Worm (Caenorhabditis elegans) whole organism, L4 larva: ENCODE results near the gene Y102A11A.9.

Source experiments
- F10B5.3 ChIP-seq: sonication (generic microtip); optimal IDR thresholded peaks from 2 replicates; lab custom pipeline; 2016; ENCODE audit warnings: mild to moderate bottlenecking, missing genetic modification characterization, missing compliant biosample characterization
- F26F4.8 ChIP-seq: fragments of 200-800 bp; sonication (Bioruptor generic); conservative IDR thresholded peaks from 2 replicates; pipeline ENCODE4 v1.3.6; 2022; ENCODE audit warnings: missing genetic modification characterization, missing compliant biosample characterization
- F37D6.2 ChIP-seq: sonication (generic microtip); optimal IDR thresholded peaks from 2 replicates; lab custom pipeline; 2016; ENCODE audit warnings: mild to moderate bottlenecking, missing genetic modification characterization, missing compliant biosample characterization
- F49E8.2 ChIP-seq: sonication (generic microtip); optimal IDR thresholded peaks from 2 replicates; lab custom pipeline; 2016; ENCODE audit warnings: missing compliant biosample characterization, mild to moderate bottlenecking, missing genetic modification characterization, borderline replicate concordance
- T20F7.1 ChIP-seq: fragments of 200-800 bp; sonication (Bioruptor generic); optimal IDR thresholded peaks from 2 replicates; lab custom pipeline; 2018; ENCODE audit warnings: mild to moderate bottlenecking, missing genetic modification characterization, missing compliant biosample characterization
- Y105C5A.15 ChIP-seq: fragments of 200-800 bp; sonication (Bioruptor generic); IDR thresholded peaks from 2 replicates; pipeline ENCODE4 v1.3.6; 2022; ENCODE audit warnings: missing genetic modification characterization, missing compliant biosample characterization
- Y5F2A.4 ChIP-seq: fragments of 200-800 bp; sonication (Bioruptor generic); optimal IDR thresholded peaks from 2 replicates; lab custom pipeline; 2018; ENCODE audit warnings: mild to moderate bottlenecking, missing genetic modification characterization, missing compliant biosample characterization
- aha-1 ChIP-seq: fragments of 150-350 bp; peaks from one replicate; lab custom pipeline; 2014; ENCODE audit warnings: missing biosample characterization, missing genetic modification characterization
- attf-4 ChIP-seq: sonication (generic microtip); optimal IDR thresholded peaks from 3 replicates; lab custom pipeline; 2017; ENCODE audit warnings: missing biosample characterization, missing genetic modification characterization
- ceh-82 ChIP-seq: sonication (generic microtip); optimal IDR thresholded peaks from 2 replicates; lab custom pipeline; 2017; ENCODE audit warnings: missing biosample characterization, missing genetic modification characterization
- daf-16 ChIP-seq, 3 experiments: sonication (generic microtip); optimal IDR thresholded peaks; 2 replicates each; lab custom pipeline; 2016 to 2017; ENCODE audit warnings: missing genetic modification characterization in 3 of 3, missing genetic modification reagents in 3 of 3, mild to moderate bottlenecking in 2 of 3, missing compliant biosample characterization in 2 of 3, missing biosample characterization in 1 of 3, moderate library complexity in 1 of 3
- dpl-1 ChIP-seq: fragments of 150-350 bp; optimal IDR thresholded peaks from 2 replicates; lab custom pipeline; 2014; ENCODE audit warnings: missing biosample characterization, missing genetic modification reagents, missing genetic modification characterization
- duxl-1 ChIP-seq: sonication (generic microtip); optimal IDR thresholded peaks from 2 replicates; lab custom pipeline; 2016; ENCODE audit warnings: mild to moderate bottlenecking, missing genetic modification characterization, moderate library complexity, missing compliant biosample characterization; ENCODE audit not compliant: poor library complexity
- fkh-10 ChIP-seq: fragments of 150-350 bp; optimal IDR thresholded peaks from 2 replicates; lab custom pipeline; 2014; ENCODE audit warnings: missing biosample characterization, missing genetic modification reagents, missing genetic modification characterization
- hlh-30 ChIP-seq: sonication (generic microtip); optimal IDR thresholded peaks from 2 replicates; lab custom pipeline; 2017; ENCODE audit warnings: antibody characterized with exemption, mild to moderate bottlenecking, missing genetic modification characterization, missing compliant biosample characterization; ENCODE audit not compliant: insufficient read depth
- hmg-1.1 ChIP-seq: fragments of 200-800 bp; sonication (Bioruptor generic); IDR thresholded peaks from 2 replicates; pipeline ENCODE4 v1.3.6; 2022; ENCODE audit warnings: missing genetic modification reagents, missing genetic modification characterization, missing compliant biosample characterization
- lin-1 ChIP-seq: fragments of 200-800 bp; sonication (Bioruptor generic); IDR thresholded peaks from 2 replicates; pipeline ENCODE4 v1.3.6; 2022; ENCODE audit warnings: missing genetic modification reagents, missing genetic modification characterization, missing compliant biosample characterization
- lin-13 ChIP-seq: fragments of 150-350 bp; optimal IDR thresholded peaks from 2 replicates; lab custom pipeline; 2014; ENCODE audit warnings: missing biosample characterization, missing genetic modification reagents, missing genetic modification characterization
- lin-15B ChIP-seq: fragments of 150-350 bp; sonication (generic microtip); optimal IDR thresholded peaks from 3 replicates; lab custom pipeline; 2014; ENCODE audit warnings: missing biosample characterization, missing genetic modification characterization
- lsy-2 ChIP-seq, 2 experiments: fragments of 150-350 bp in 1 of 2; sonication (generic microtip) in 1 of 2; optimal IDR thresholded peaks; 2 replicates each; lab custom pipeline; 2014 to 2017; ENCODE audit warnings: missing biosample characterization in 2 of 2, missing genetic modification characterization in 2 of 2
- mdl-1 ChIP-seq, 2 experiments: fragments of 150-350 bp in 1 of 2; sonication (generic microtip) in 1 of 2; optimal IDR thresholded peaks; 2 replicates each; lab custom pipeline; 2014 to 2017; ENCODE audit warnings: missing biosample characterization in 2 of 2, missing genetic modification characterization in 2 of 2
- mdt-29 ChIP-seq: fragments of 200-800 bp; sonication (Bioruptor generic); IDR thresholded peaks from 2 replicates; pipeline ENCODE4 v1.3.6; 2022; ENCODE audit warnings: missing genetic modification reagents, missing genetic modification characterization, missing compliant biosample characterization
- nhr-111 ChIP-seq: fragments of 200-800 bp; sonication (Bioruptor generic); optimal IDR thresholded peaks from 2 replicates; lab custom pipeline; 2018; ENCODE audit warnings: mild to moderate bottlenecking, missing genetic modification characterization, missing compliant biosample characterization
- nhr-28 ChIP-seq: fragments of 150-350 bp; optimal IDR thresholded peaks from 2 replicates; lab custom pipeline; 2014; ENCODE audit warnings: missing biosample characterization, missing genetic modification characterization
- nhr-48 ChIP-seq: sonication (generic microtip); optimal IDR thresholded peaks from 2 replicates; lab custom pipeline; 2016; ENCODE audit warnings: mild to moderate bottlenecking, missing genetic modification characterization, missing compliant biosample characterization
- nhr-6 ChIP-seq: fragments of 150-350 bp; optimal IDR thresholded peaks from 2 replicates; lab custom pipeline; 2014; ENCODE audit warnings: missing biosample characterization, missing genetic modification characterization
- nhr-77 ChIP-seq: fragments of 150-350 bp; optimal IDR thresholded peaks from 2 replicates; lab custom pipeline; 2014; ENCODE audit warnings: missing biosample characterization, missing genetic modification characterization
- php-3 ChIP-seq: fragments of 200-800 bp; sonication (Bioruptor generic); IDR thresholded peaks from 2 replicates; pipeline ENCODE4 v1.3.6; 2022; ENCODE audit warnings: missing genetic modification reagents, missing genetic modification characterization, missing compliant biosample characterization
- rbr-2 ChIP-seq: sonication (generic microtip); optimal IDR thresholded peaks from 2 replicates; lab custom pipeline; 2016; ENCODE audit warnings: missing genotype, missing genetic modification characterization, missing compliant biosample characterization
- saeg-2 ChIP-seq: fragments of 200-800 bp; sonication (Bioruptor generic); IDR thresholded peaks from 2 replicates; pipeline ENCODE4 v1.3.6; 2022; ENCODE audit warnings: missing genetic modification reagents, missing genetic modification characterization, missing compliant biosample characterization
- set-16 ChIP-seq: fragments of 200-800 bp; sonication (Bioruptor generic); IDR thresholded peaks from 2 replicates; pipeline ENCODE4 v1.3.6; 2022; ENCODE audit warnings: missing genetic modification reagents, missing genetic modification characterization, missing compliant biosample characterization
- spr-3 ChIP-seq: fragments of 200-800 bp; sonication (Bioruptor generic); optimal IDR thresholded peaks from 2 replicates; lab custom pipeline; 2018; ENCODE audit warnings: mild to moderate bottlenecking, missing genetic modification characterization, missing compliant biosample characterization
- tag-97 ChIP-seq: fragments of 200-800 bp; sonication (Bioruptor generic); IDR thresholded peaks from 2 replicates; pipeline ENCODE4 v1.3.6; 2022; ENCODE audit warnings: missing genetic modification characterization, missing compliant biosample characterization
- unc-62 ChIP-seq, 3 experiments: fragments of 150-350 bp in 1 of 3; sonication (generic microtip); optimal IDR thresholded peaks in 2 of 3; peaks in 1 of 3; 1 replicate in 1 of 3; 2 replicates in 2 of 3; lab custom pipeline; 2014 to 2017; ENCODE audit warnings: missing biosample characterization in 3 of 3, missing genetic modification characterization in 3 of 3, missing genetic modification reagents in 3 of 3, missing genotype in 1 of 3
- vab-7 ChIP-seq: fragments of 200-800 bp; sonication (Bioruptor generic); IDR thresholded peaks from 2 replicates; pipeline ENCODE4 v1.3.6; 2022; ENCODE audit warnings: missing genetic modification reagents, missing genetic modification characterization, missing compliant biosample characterization
- zfp-3 ChIP-seq: fragments of 200-800 bp; sonication (Bioruptor generic); conservative IDR thresholded peaks from 2 replicates; pipeline ENCODE4 v1.3.6; 2022; ENCODE audit warnings: missing genetic modification reagents, missing genetic modification characterization, missing compliant biosample characterization
- ztf-11 ChIP-seq: fragments of 150-350 bp; optimal IDR thresholded peaks from 2 replicates; lab custom pipeline; 2014; ENCODE audit warnings: missing biosample characterization, missing genetic modification characterization

Y102A11A.9 gene

ce11 chrX:2012491-2013201 lies at the start of gene Y102A11A.9:
Y102A11A.9 (plus strand) TSS chrX:2013151.
- TF ChIP-seq unc-62 (GFP tag; optimal IDR thresholded peaks at IDR 0.05 in 1 of 2; lab: Kevin White, UChicago) (no peak), unc-62 (tag; optimal IDR thresholded peaks at IDR 0.05; lab: Kevin White, UChicago) (no peak), F10B5.3 (tag; lab: Kevin White, UChicago) (no peak), aha-1 (tag; lab: Kevin White, UChicago) (peak; percentile 29), tag-97 (GFP tag; lab: Robert Waterston, UW) (no peak)

ce11 chrX:1964411-1964810 lies 48.5 kb upstream of the Y102A11A.9 start:
- peak in 1 of 2 experiments; percentile 19 for TF ChIP-seq unc-62 (GFP tag; optimal IDR thresholded peaks at IDR 0.05 in 1 of 2; lab: Kevin White, UChicago)
- TF ChIP-seq unc-62 (tag; optimal IDR thresholded peaks at IDR 0.05; lab: Kevin White, UChicago) = no peak
- peak; percentile 74 for TF ChIP-seq set-16
- peak; percentile 28 for TF ChIP-seq aha-1 (tag; lab: Kevin White, UChicago)
- no peak for TF ChIP-seq ztf-11 (tag; lab: Kevin White, UChicago)
- no peak for TF ChIP-seq F49E8.2 (tag; lab: Kevin White, UChicago)

ce11 chrX:1964828-1965227 lies 48.1 kb upstream of the Y102A11A.9 start:
- TF ChIP-seq rbr-2 (tag; lab: Kevin White, UChicago) (peak; percentile 1), hlh-30 (tag; lab: Kevin White, UChicago) (peak; percentile 55), nhr-48 (tag; lab: Kevin White, UChicago) (no peak), Y5F2A.4 (no peak), nhr-28 (tag; lab: Kevin White, UChicago) (peak; percentile 14), dpl-1 (GFP tag; lab: Kevin White, UChicago) (peak; percentile 50), aha-1 (tag; lab: Kevin White, UChicago) (peak; percentile 93), hmg-1.1 (GFP tag; lab: Robert Waterston, UW) (peak; percentile 68), set-16 (no peak), nhr-6 (tag; lab: Kevin White, UChicago) (peak; percentile 6), duxl-1 (tag; lab: Kevin White, UChicago) (peak; percentile 95), mdl-1 (tag; optimal IDR thresholded peaks at IDR 0.05; lab: Kevin White, UChicago) (peak in 1 of 2 experiments; percentile 37)

ce11 chrX:1969575-1969974 lies 43.4 kb upstream of the Y102A11A.9 start, which contains the start of gene str-79:
str-79 (plus strand) TSS chrX:1969875.
- no peak for TF ChIP-seq lsy-2 (tag; optimal IDR thresholded peaks at IDR 0.05; lab: Kevin White, UChicago)
- peak; percentile 84 for TF ChIP-seq aha-1 (tag; lab: Kevin White, UChicago)

- peak; percentile 73; the same call in 1 of the 2 replicates for TF ChIP-seq set-16
- no peak for TF ChIP-seq lin-1 (GFP tag; lab: Robert Waterston, UW)
These were observed 41.3 kb upstream of the Y102A11A.9 start for ce11 chrX:1971647-1972046.

ce11 chrX:1972766-1973165 lies 40.2 kb upstream of the Y102A11A.9 start:
- TF ChIP-seq fkh-10 (GFP tag; lab: Kevin White, UChicago) = no peak
- TF ChIP-seq daf-16 (GFP tag; optimal IDR thresholded peaks at IDR 0.05; lab: Kevin White, UChicago) = no peak
- TF ChIP-seq daf-16 (tag; optimal IDR thresholded peaks at IDR 0.05; lab: Kevin White, UChicago) = no peak
- no peak for TF ChIP-seq F10B5.3 (tag; lab: Kevin White, UChicago)
- no peak for TF ChIP-seq T20F7.1 (GFP tag; lab: Kevin White, UChicago)
- no peak for TF ChIP-seq lin-15B
- TF ChIP-seq F26F4.8 = no peak
- no peak for TF ChIP-seq rbr-2 (tag; lab: Kevin White, UChicago)
- TF ChIP-seq nhr-6 (tag; lab: Kevin White, UChicago) = no peak

- no peak for TF ChIP-seq zfp-3 (GFP tag; lab: Robert Waterston, UW)
- TF ChIP-seq spr-3 (GFP tag; lab: Kevin White, UChicago) = no peak
- TF ChIP-seq vab-7 = no peak
- no peak for TF ChIP-seq Y105C5A.15 (GFP tag; lab: Robert Waterston, UW)
- no peak for TF ChIP-seq F37D6.2 (tag; lab: Kevin White, UChicago)
- TF ChIP-seq php-3 (GFP tag; lab: Robert Waterston, UW) = no peak
- TF ChIP-seq attf-4 (tag; lab: Kevin White, UChicago) = no peak
- no peak for TF ChIP-seq saeg-2 (GFP tag; lab: Robert Waterston, UW)
- no peak for TF ChIP-seq F10B5.3 (tag; lab: Kevin White, UChicago)
- TF ChIP-seq lin-13 = no peak
- TF ChIP-seq nhr-111 (GFP tag; lab: Kevin White, UChicago) = no peak
- no peak for TF ChIP-seq nhr-77 (tag; lab: Kevin White, UChicago)
- TF ChIP-seq ceh-82 (tag; lab: Kevin White, UChicago) = no peak
- no peak for TF ChIP-seq mdt-29 (GFP tag; lab: Robert Waterston, UW)
These were observed 38.3 kb upstream of the Y102A11A.9 start, which contains the start of gene F52D2.5 for ce11 chrX:1974699-1975098. F52D2.5 (minus strand) TSS chrX:1974799.
